Worm (Caenorhabditis elegans): ENCODE measurements around the gene F58H1.8.
A peak's percentile ranks its signal among the peaks of the same experiment; 100 is the strongest.

The F58H1.8 gene

DNA sequence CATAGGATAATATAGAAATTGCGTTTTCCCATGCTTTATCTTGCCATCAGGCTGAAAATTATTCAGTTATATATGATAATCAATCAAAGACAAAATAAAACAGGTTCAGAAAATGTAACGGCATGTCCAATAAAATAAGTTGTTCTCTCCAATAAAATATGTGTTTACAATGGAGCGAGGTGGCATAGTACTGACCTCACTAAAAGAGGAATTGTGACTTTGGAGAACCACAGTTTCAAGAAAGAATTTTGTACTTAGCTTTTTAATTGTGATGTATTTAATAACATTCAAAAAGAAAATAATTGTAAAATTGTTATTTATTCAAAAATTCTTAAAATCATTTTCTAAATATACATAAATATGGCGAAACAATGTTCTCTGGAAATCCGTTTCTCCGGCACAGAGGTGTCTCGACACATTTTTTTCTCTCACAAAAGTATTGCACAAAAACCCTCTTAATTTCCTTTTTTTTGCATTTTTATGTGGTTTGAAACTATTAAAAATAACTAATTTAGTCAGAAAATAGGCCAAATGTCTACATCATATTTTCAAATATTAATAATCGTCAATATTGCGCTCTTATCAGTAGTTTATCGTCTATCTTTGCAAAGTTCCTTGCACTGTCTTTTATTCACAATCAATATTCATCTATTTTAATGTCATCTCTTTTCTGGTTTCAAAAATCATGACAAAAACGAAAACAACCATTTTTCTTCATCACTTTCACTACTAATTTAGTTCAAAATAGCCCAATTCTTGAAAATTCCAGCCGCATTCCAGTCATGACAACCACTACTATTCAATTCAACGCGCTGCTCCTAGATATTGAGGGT, 1.5 kb upstream of the F58H1.8 start, which contains the start of the genes aman-2 and F58H1.3:
Gene aman-2 (minus strand): TSS at position 51 of the 833 bp plus-strand sequence.
Gene F58H1.3 (plus strand): TSS at position 783 of the 833 bp plus-strand sequence.
- TF ChIP-seq unc-98 (GFP tag; IDR thresholded peaks at IDR 0.05), result peak; percentile 51; the same call in 1 of the 2 replicates
- peak; percentile 57 for TF ChIP-seq nhr-71 (tag; optimal IDR thresholded peaks at IDR 0.05)
- TF ChIP-seq Y116A8C.19 (tag; optimal IDR thresholded peaks at IDR 0.05; ENCODE audit: borderline replicate concordance), result no peak
- peak in 1 of 2 experiments; percentile 78 for TF ChIP-seq lsy-2 (tag; optimal IDR thresholded peaks at IDR 0.05)
- TF ChIP-seq nhr-47 (tag; optimal IDR thresholded peaks at IDR 0.05), result peak; percentile 62
- peak; percentile 46 to 68 for TF ChIP-seq lin-35 (GFP tag; optimal IDR thresholded peaks at IDR 0.05)
- TF ChIP-seq dpl-1 (GFP tag; optimal IDR thresholded peaks at IDR 0.05), result peak in 2 of 3 experiments; percentile 15 to 61
- TF ChIP-seq irx-1 (tag; optimal IDR thresholded peaks at IDR 0.05), result peak; percentile 5
- TF ChIP-seq sox-4 (tag; optimal IDR thresholded peaks at IDR 0.05), result peak; percentile 6
- no peak for TF ChIP-seq F16B12.6 (tag; optimal IDR thresholded peaks at IDR 0.05)
- TF ChIP-seq jun-1 (tag; optimal IDR thresholded peaks at IDR 0.05), result no peak
- peak; percentile 21 for TF ChIP-seq ceh-90 (tag; optimal IDR thresholded peaks at IDR 0.05)
- peak; percentile 36 for TF ChIP-seq skn-1 (tag; optimal IDR thresholded peaks at IDR 0.05)
- no peak for TF ChIP-seq mef-2 (tag; optimal IDR thresholded peaks at IDR 0.05)
- peak; percentile 72 for TF ChIP-seq vab-15 (tag; optimal IDR thresholded peaks at IDR 0.05)
- no peak for TF ChIP-seq unc-30 (tag; optimal IDR thresholded peaks at IDR 0.05)
- TF ChIP-seq efl-1 (optimal IDR thresholded peaks at IDR 0.05), result peak; percentile 46 to 58
- TF ChIP-seq efl-1 (GFP tag; optimal IDR thresholded peaks at IDR 0.05 in 1 of 2), result peak; percentile 39 to 41
- TF ChIP-seq nhr-19 (GFP tag; conservative IDR thresholded peaks at IDR 0.05), result peak; percentile 16; the same call in 1 of the 2 replicates
- no peak for TF ChIP-seq fos-1 (tag; optimal IDR thresholded peaks at IDR 0.05)
- peak; percentile 73 for TF ChIP-seq lin-14 (GFP tag; optimal IDR thresholded peaks at IDR 0.05)
- TF ChIP-seq nhr-84 (tag; optimal IDR thresholded peaks at IDR 0.05), result no peak
- TF ChIP-seq egl-27 (tag; optimal IDR thresholded peaks at IDR 0.05), result no peak
- TF ChIP-seq elt-2 (tag; optimal IDR thresholded peaks at IDR 0.05), result peak; percentile 20
- no peak for TF ChIP-seq lin-13 (GFP tag; optimal IDR thresholded peaks at IDR 0.05)
- TF ChIP-seq snu-23 (GFP tag; optimal IDR thresholded peaks at IDR 0.05), result peak; percentile 36
- TF ChIP-seq unc-86 (tag; optimal IDR thresholded peaks at IDR 0.05), result peak; percentile 3
- TF ChIP-seq isw-1 (GFP tag; IDR thresholded peaks at IDR 0.05), result peak; percentile 54; the same call in 1 of the 2 replicates
- peak; percentile 22 for TF ChIP-seq xbp-1 (tag; optimal IDR thresholded peaks at IDR 0.05)
- peak; percentile 74 for TF ChIP-seq pax-3 (tag; optimal IDR thresholded peaks at IDR 0.05)
- TF ChIP-seq fkh-8 (tag; optimal IDR thresholded peaks at IDR 0.05), result peak; percentile 79
- peak; percentile 26 for TF ChIP-seq blmp-1 (tag; optimal IDR thresholded peaks at IDR 0.05)
- peak; percentile 19 for TF ChIP-seq swsn-7 (tag; optimal IDR thresholded peaks at IDR 0.05)
- TF ChIP-seq C16A3.4 (tag; optimal IDR thresholded peaks at IDR 0.05), result peak; percentile 60
- peak; percentile 47 for TF ChIP-seq lir-3 (tag; optimal IDR thresholded peaks at IDR 0.05; ENCODE audit: poor library complexity)
- peak; percentile 42 for TF ChIP-seq tbx-2 (tag; optimal IDR thresholded peaks at IDR 0.05)
- TF ChIP-seq ceh-88 (GFP tag; IDR thresholded peaks at IDR 0.05), result peak; percentile 44; the same call in 1 of the 2 replicates
- no peak for TF ChIP-seq nhr-76 (tag; optimal IDR thresholded peaks at IDR 0.05)
- TF ChIP-seq ets-5 (GFP tag; IDR thresholded peaks at IDR 0.05), result no peak
- no peak for TF ChIP-seq lin-39 (tag; optimal IDR thresholded peaks at IDR 0.05)
- peak; percentile 46 for TF ChIP-seq nhr-90 (tag; optimal IDR thresholded peaks at IDR 0.05; ENCODE audit: poor library complexity)
- TF ChIP-seq nhr-20 (tag; optimal IDR thresholded peaks at IDR 0.05), result peak; percentile 28
